Fruit fly (Drosophila melanogaster) whole organism, embryonic: ENCODE measurements around the gene CG10801.

Experiments
- CG15269 ChIP-seq: fragments of 200-800 bp; sonication (Bioruptor generic); optimal IDR thresholded peaks from 2 replicates; lab custom pipeline; 2018; ENCODE audit warnings: missing biosample characterization, mild to moderate bottlenecking, missing genetic modification characterization, moderate library complexity
- Hsf ChIP-seq: fragments of 200-800 bp; sonication (Bioruptor generic); optimal IDR thresholded peaks from 3 replicates; lab custom pipeline; 2016; ENCODE audit warnings: missing biosample characterization, missing genetic modification characterization
- Pdp1 ChIP-seq, 2 experiments: fragments of 200-800 bp; sonication (Bioruptor generic); optimal IDR thresholded peaks; 3 replicates each; lab custom pipeline; 2016; ENCODE audit warnings: missing biosample characterization in 2 of 2, missing genetic modification characterization in 2 of 2, mild to moderate bottlenecking in 1 of 2, moderate library complexity in 1 of 2
- caup ChIP-seq: fragments of 200-800 bp; sonication (Bioruptor generic); optimal IDR thresholded peaks from 3 replicates; lab custom pipeline; 2017; ENCODE audit warnings: missing biosample characterization, mild to moderate bottlenecking, missing genetic modification characterization, moderate library complexity; ENCODE audit not compliant: severe bottlenecking
- pan ChIP-seq, 4 experiments: fragments of >200 bp in 3 of 4; fragments of 200-800 bp in 1 of 4; sonication (Bioruptor generic) in 1 of 4; optimal IDR thresholded peaks in 3 of 4; IDR thresholded peaks in 1 of 4; 2 replicates each; pipeline versions ENCODE4 v1.3.6 to Lab custom; 2017 to 2022; ENCODE audit warnings: missing biosample characterization in 2 of 4, missing genetic modification characterization in 2 of 4, mixed read lengths in 1 of 4
- psq ChIP-seq: fragments of 200-800 bp; sonication (Bioruptor generic); optimal IDR thresholded peaks from 2 replicates; lab custom pipeline; 2017; ENCODE audit warnings: missing biosample characterization, missing genetic modification characterization
- sisA ChIP-seq: fragments of 200-800 bp; sonication (Bioruptor generic); IDR thresholded peaks from 2 replicates; pipeline ENCODE4 v1.3.6; 2022; ENCODE audit warnings: missing biosample characterization, missing genetic modification characterization
- sqz ChIP-seq: fragments of 200-800 bp; sonication (Bioruptor generic); optimal IDR thresholded peaks from 3 replicates; lab custom pipeline; 2018; ENCODE audit warnings: missing biosample characterization, mild to moderate bottlenecking, missing genetic modification characterization

- TF ChIP-seq Pdp1 (GFP tag; optimal IDR thresholded peaks at IDR 0.05; lab: Kevin White, UChicago) = no peak
- no peak for TF ChIP-seq psq (GFP tag; lab: Kevin White, UChicago)
- no peak for TF ChIP-seq caup (GFP tag; lab: Kevin White, UChicago)
- no peak for TF ChIP-seq Hsf (GFP tag; lab: Kevin White, UChicago)
- no peak for TF ChIP-seq sqz (GFP tag; lab: Kevin White, UChicago)
- TF ChIP-seq sisA (GFP tag; lab: Robert Waterston, UW) = no peak
- TF ChIP-seq pan (optimal IDR thresholded peaks at IDR 0.05; lab: Kevin White, UChicago) = no peak
- TF ChIP-seq pan (GFP tag; optimal IDR thresholded peaks at IDR 0.05 in 1 of 2, IDR thresholded peaks at IDR 0.05 in 1 of 2) = no peak
- no peak for TF ChIP-seq CG15269
Observed at dm6 chrX:3470467-3471079, 10.2 kb downstream of the CG10801 start.
